Worm (Caenorhabditis elegans) whole organism, L4/young adult: Measurements from ENCODE around the gene C04E12.2.

Experiments
- W03F9.2 ChIP-seq: fragments of 150-350 bp; optimal IDR thresholded peaks from 2 replicates; lab custom pipeline; 2014; ENCODE audit warnings: missing biosample characterization, missing genetic modification characterization
- dao-5 ChIP-seq: sonication (generic microtip); optimal IDR thresholded peaks from 2 replicates; lab custom pipeline; 2016; ENCODE audit warnings: missing genotype, missing genetic modification characterization, moderate library complexity, missing compliant biosample characterization
- him-1 ChIP-seq: sonication (generic microtip); optimal IDR thresholded peaks from 2 replicates; lab custom pipeline; 2016; ENCODE audit warnings: missing genotype, missing genetic modification reagents, missing genetic modification characterization, missing compliant biosample characterization

ce11 chrV:3409498-3409897 lies 41.6 kb downstream of the C04E12.2 start:
- TF ChIP-seq him-1, result no peak
- TF ChIP-seq dao-5, result no peak
- TF ChIP-seq W03F9.2 (tag; lab: Kevin White, UChicago), result no peak
